Worm (Caenorhabditis elegans): ENCODE results near the gene C49C8.6.

Gene C49C8.6

DNA sequence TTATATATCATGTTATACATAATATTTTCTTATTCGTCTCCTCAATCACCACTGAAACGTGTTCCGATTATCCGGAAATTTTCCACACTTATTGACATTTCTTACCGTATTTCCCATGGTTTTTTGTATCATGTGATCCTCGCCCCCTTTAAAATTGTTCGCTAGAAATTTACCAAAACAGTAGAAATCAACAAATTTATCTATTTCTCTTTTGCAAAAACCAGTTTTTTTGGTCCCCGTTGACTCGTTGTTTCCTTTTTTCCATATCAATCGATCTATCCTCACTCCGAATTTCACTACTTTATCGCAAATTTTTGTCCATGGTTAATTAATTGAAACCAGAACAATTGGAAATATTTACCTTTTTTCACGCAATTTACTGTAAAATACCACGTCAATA, 32.3 kb downstream of the C49C8.6 start:
- TF ChIP-seq nhr-232 (tag; optimal IDR thresholded peaks at IDR 0.05) (no peak), Y22D7AL.16 (tag; optimal IDR thresholded peaks at IDR 0.05) (no peak), ceh-14 (tag; optimal IDR thresholded peaks at IDR 0.05) (no peak), pha-4 (tag; optimal IDR thresholded peaks at IDR 0.05) (no peak), C38D4.7 (GFP tag; optimal IDR thresholded peaks at IDR 0.05) (no peak), unc-55 (GFP tag; optimal IDR thresholded peaks at IDR 0.05) (no peak), hlh-6 (tag; optimal IDR thresholded peaks at IDR 0.05) (no peak), F13H6.1 (tag; optimal IDR thresholded peaks at IDR 0.05) (no peak), K09A11.1 (tag; optimal IDR thresholded peaks at IDR 0.05; ENCODE audit: insufficient read depth) (no peak), rnt-1 (tag; optimal IDR thresholded peaks at IDR 0.05) (no peak), sox-4 (tag; optimal IDR thresholded peaks at IDR 0.05) (no peak), madf-2 (tag; optimal IDR thresholded peaks at IDR 0.05) (no peak), npax-4 (tag; optimal IDR thresholded peaks at IDR 0.05) (no peak), pat-9 (tag; optimal IDR thresholded peaks at IDR 0.05) (no peak), odd-2 (tag; optimal IDR thresholded peaks at IDR 0.05) (no peak)

DNA sequence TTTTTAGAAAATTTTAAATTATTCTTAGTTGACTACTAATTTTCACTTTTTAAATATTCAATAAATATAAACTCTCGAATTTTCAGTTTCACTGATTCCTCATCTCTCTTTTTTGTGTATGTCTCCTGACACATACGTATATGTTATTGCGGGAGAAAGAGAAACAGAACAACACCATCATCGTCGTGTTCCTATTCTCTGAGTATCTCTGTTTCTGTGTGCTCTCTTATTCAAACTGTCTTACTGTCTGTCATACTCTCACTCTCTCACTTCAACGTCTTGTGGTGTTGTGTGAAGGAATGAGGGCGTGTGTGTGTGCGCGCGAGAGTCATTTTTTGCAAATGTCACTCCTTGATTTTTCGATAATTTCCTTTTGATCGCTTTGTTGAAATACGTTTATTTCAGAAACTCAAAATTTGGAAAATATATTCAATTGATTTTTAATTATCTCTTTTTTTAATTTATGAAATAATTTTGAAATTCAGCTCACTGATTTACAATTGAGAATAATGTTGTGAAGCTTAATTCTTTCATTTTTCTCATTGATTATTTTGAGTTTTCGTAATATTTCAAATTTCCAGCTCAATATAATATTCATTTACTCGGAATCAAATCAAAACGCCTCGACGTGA, 37.8 kb downstream of the C49C8.6 start, which contains the start of gene lin-49:
TSS of gene lin-49 (plus strand) at position 582 of the 632 bp plus-strand sequence.
- TF ChIP-seq ceh-31 (tag; optimal IDR thresholded peaks at IDR 0.05) (peak; percentile 43), unc-55 (GFP tag; optimal IDR thresholded peaks at IDR 0.05) (peak; percentile 38), nfya-1 (tag; optimal IDR thresholded peaks at IDR 0.05) (peak; percentile 55), ceh-34 (tag; optimal IDR thresholded peaks at IDR 0.05) (no peak), hlh-30 (tag; optimal IDR thresholded peaks at IDR 0.05; ENCODE audit: insufficient read depth) (peak; percentile 79), pat-9 (tag; optimal IDR thresholded peaks at IDR 0.05) (no peak), tbx-2 (tag; optimal IDR thresholded peaks at IDR 0.05) (peak; percentile 53)

DNA sequence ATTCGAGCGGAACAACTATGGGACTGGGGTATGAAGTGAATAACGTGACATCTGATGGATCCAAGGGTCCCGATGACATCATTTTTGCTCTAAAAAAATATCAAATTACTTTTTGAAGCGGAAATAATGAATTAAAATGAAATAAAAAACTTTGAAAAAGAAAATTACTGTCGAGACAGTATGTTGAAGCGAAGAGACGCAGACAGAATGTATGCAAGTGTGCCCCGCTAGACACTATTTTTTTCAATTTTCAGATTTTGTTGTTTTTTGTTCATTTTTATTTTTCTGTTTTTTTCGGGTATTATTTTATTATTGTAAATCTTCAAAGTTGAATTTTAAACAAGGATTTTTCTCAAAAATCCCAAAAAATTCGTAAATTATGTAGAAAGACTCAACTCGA, 39.3 kb downstream of the C49C8.6 start, which contains the start of gene F42A9.8:
TSS of gene F42A9.8 (minus strand) at position 88 of the 400 bp plus-strand sequence.
- no peak for TF ChIP-seq lim-6 (tag; optimal IDR thresholded peaks at IDR 0.05)
- no peak for TF ChIP-seq unc-3 (GFP tag; conservative IDR thresholded peaks at IDR 0.05)
- TF ChIP-seq unc-3 (tag; optimal IDR thresholded peaks at IDR 0.05), result no peak
- TF ChIP-seq hlh-13 (GFP tag; optimal IDR thresholded peaks at IDR 0.05), result no peak
- TF ChIP-seq pax-1 (tag; optimal IDR thresholded peaks at IDR 0.05), result no peak
- no peak for TF ChIP-seq zip-5 (tag; optimal IDR thresholded peaks at IDR 0.05)
- no peak for TF ChIP-seq ceh-2 (tag; optimal IDR thresholded peaks at IDR 0.05)
- no peak for TF ChIP-seq ceh-6 (GFP tag; optimal IDR thresholded peaks at IDR 0.05)
- no peak for TF ChIP-seq C38D4.7 (GFP tag; optimal IDR thresholded peaks at IDR 0.05)
- TF ChIP-seq elt-4 (tag; optimal IDR thresholded peaks at IDR 0.05), result no peak

DNA sequence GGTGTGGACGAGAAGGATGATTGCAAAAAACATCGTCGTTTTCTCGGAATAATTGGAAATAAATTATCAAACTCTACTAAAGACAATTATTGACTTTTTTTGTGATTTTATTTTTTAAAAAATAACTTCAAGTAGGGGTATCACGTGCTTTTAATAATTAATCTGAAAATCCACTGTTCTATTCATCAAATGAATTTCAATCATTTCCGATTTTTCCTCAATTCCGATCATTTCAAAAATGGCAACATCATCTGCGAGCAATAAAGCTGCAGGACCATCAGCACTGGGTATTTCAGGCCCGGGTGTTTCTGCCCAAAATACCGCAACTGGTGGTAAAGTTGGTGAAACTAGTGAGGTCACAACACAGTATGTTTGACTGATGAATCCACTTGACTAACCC, 41.0 kb downstream of the C49C8.6 start, which contains the start of the genes F42A9.7 and F42A9.3:
TSS of gene F42A9.7 (minus strand) at position 101 of the 400 bp plus-strand sequence.
TSS of gene F42A9.3 (plus strand) at position 214 of the 400 bp plus-strand sequence.
- TF ChIP-seq hlh-6 (tag; optimal IDR thresholded peaks at IDR 0.05) (no peak), T23F11.4 (GFP tag; optimal IDR thresholded peaks at IDR 0.05) (no peak), C38D4.7 (GFP tag; optimal IDR thresholded peaks at IDR 0.05) (no peak), fkh-10 (GFP tag; optimal IDR thresholded peaks at IDR 0.05) (no peak), npax-4 (tag; optimal IDR thresholded peaks at IDR 0.05) (no peak), pag-3 (tag; optimal IDR thresholded peaks at IDR 0.05; ENCODE audit: borderline replicate concordance) (no peak), hlh-15 (tag; optimal IDR thresholded peaks at IDR 0.05) (no peak), madf-2 (tag; optimal IDR thresholded peaks at IDR 0.05) (no peak), ceh-2 (tag; optimal IDR thresholded peaks at IDR 0.05) (no peak), elt-4 (tag; optimal IDR thresholded peaks at IDR 0.05) (no peak), pros-1 (tag; optimal IDR thresholded peaks at IDR 0.05) (no peak), unc-3 (GFP tag; conservative IDR thresholded peaks at IDR 0.05) (no peak), unc-3 (tag; optimal IDR thresholded peaks at IDR 0.05) (no peak), ceh-48 (tag; optimal IDR thresholded peaks at IDR 0.05) (no peak), rnt-1 (tag; optimal IDR thresholded peaks at IDR 0.05) (no peak), gmeb-2 (tag; optimal IDR thresholded peaks at IDR 0.05) (no peak), nfya-1 (tag; optimal IDR thresholded peaks at IDR 0.05) (no peak), hlh-30 (tag; optimal IDR thresholded peaks at IDR 0.05; ENCODE audit: insufficient read depth) (no peak), ceh-14 (tag; optimal IDR thresholded peaks at IDR 0.05) (no peak)

Measured in whole organism, late embryonic.